Fruit fly (Drosophila melanogaster): ENCODE data around the gene CG34129.
A peak's percentile ranks its signal among the peaks of the same experiment; 100 is the strongest.

Gene CG34129

DNA sequence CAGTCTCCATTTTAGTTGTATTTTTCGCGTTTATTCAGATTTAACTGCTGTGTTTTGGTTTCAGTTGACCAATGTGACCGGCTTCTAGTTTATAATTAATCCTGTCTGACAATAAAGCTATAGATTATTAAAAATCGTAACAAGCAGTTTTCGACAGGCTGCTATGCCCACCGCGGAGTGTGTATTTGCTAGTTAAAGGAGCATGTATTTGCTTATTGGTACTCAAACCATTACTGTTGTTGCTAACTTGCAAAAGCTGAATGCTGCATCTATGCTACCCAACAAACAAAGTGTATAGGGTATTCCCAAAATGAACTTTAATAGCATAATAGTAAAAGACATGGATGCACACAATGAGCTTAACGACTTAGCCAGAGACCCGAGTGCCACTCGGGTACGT is 2.3 kb downstream of the CG34129 start, which contains the start of gene CG6073 (continued):
- peak; percentile 88 for TF ChIP-seq HmgD (GFP tag; optimal IDR thresholded peaks at IDR 0.05)
- TF ChIP-seq Hsf (GFP tag; optimal IDR thresholded peaks at IDR 0.05), result peak; percentile 47
- peak; percentile 4 for TF ChIP-seq cwo (GFP tag; optimal IDR thresholded peaks at IDR 0.05)
- no peak for TF ChIP-seq Sox100B (GFP tag; optimal IDR thresholded peaks at IDR 0.05)
- peak; percentile 63 for TF ChIP-seq zfh2 (GFP tag; optimal IDR thresholded peaks at IDR 0.05)
- TF ChIP-seq CG11247 (GFP tag; IDR thresholded peaks at IDR 0.05), result no peak
- peak; percentile 20 for TF ChIP-seq ems (GFP tag; optimal IDR thresholded peaks at IDR 0.05)
- TF ChIP-seq Med (GFP tag), result peak; percentile 92
- TF ChIP-seq ttk (GFP tag; IDR thresholded peaks at IDR 0.05), result 0 out of 2 replicates have a peak, but pooled peaks have one; percentile 9
- TF ChIP-seq Rfx (GFP tag; IDR thresholded peaks at IDR 0.05), result peak; percentile 81
- TF ChIP-seq CG33557 (GFP tag; optimal IDR thresholded peaks at IDR 0.05), result no peak
- TF ChIP-seq CG43689 (GFP tag; IDR thresholded peaks at IDR 0.05), result no peak
- no peak for TF ChIP-seq CG3407 (GFP tag; optimal IDR thresholded peaks at IDR 0.05)
- peak; percentile 89 for TF ChIP-seq HmgZ (tag; optimal IDR thresholded peaks at IDR 0.05)
- no peak for TF ChIP-seq pros (GFP tag; optimal IDR thresholded peaks at IDR 0.05)
- TF ChIP-seq sima (GFP tag; optimal IDR thresholded peaks at IDR 0.05), result no peak
- TF ChIP-seq phol (tag; optimal IDR thresholded peaks at IDR 0.05), result peak; percentile 70
- no peak for TF ChIP-seq CG34376 (GFP tag; optimal IDR thresholded peaks at IDR 0.05)
- peak; percentile 64 for TF ChIP-seq sob (GFP tag; IDR thresholded peaks at IDR 0.05)
- no peak for TF ChIP-seq Hey (tag; optimal IDR thresholded peaks at IDR 0.05)
- no peak for TF ChIP-seq CG10979 (tag; optimal IDR thresholded peaks at IDR 0.05)
- TF ChIP-seq CG9437 (GFP tag; optimal IDR thresholded peaks at IDR 0.05), result no peak
- no peak for TF ChIP-seq Kr (GFP tag; optimal IDR thresholded peaks at IDR 0.05)
- TF ChIP-seq trh (GFP tag; optimal IDR thresholded peaks at IDR 0.05), result no peak
- peak; percentile 35 for TF ChIP-seq unpg (GFP tag; optimal IDR thresholded peaks at IDR 0.05)
- TF ChIP-seq zfh1 (GFP tag; IDR thresholded peaks at IDR 0.05), result peak; percentile 51; the same call in 2 of the 3 replicates
- peak; percentile 66 for TF ChIP-seq shn (GFP tag; optimal IDR thresholded peaks at IDR 0.05)
- TF ChIP-seq Antp (GFP tag; optimal IDR thresholded peaks at IDR 0.05), result peak; percentile 38
- 0 out of 2 replicates have a peak, but pooled peaks have one; percentile 10 for TF ChIP-seq CG32767 (GFP tag; IDR thresholded peaks at IDR 0.05)
- peak; percentile 59 for TF ChIP-seq pho (GFP tag; optimal IDR thresholded peaks at IDR 0.05)
- peak; percentile 70; the same call in 2 of the 3 replicates for TF ChIP-seq Dbx (GFP tag; IDR thresholded peaks at IDR 0.05)
- TF ChIP-seq sqz (GFP tag; optimal IDR thresholded peaks at IDR 0.05), result no peak
- TF ChIP-seq CG3847 (GFP tag; IDR thresholded peaks at IDR 0.05), result peak; percentile 81
- no peak for TF ChIP-seq D (optimal IDR thresholded peaks at IDR 0.05)
- no peak for TF ChIP-seq D (GFP tag; optimal IDR thresholded peaks at IDR 0.05)
- TF ChIP-seq CG1647 (GFP tag; optimal IDR thresholded peaks at IDR 0.05), result peak; percentile 56
- TF ChIP-seq CG12942 (GFP tag; optimal IDR thresholded peaks at IDR 0.05), result peak; percentile 35
- TF ChIP-seq CG18011 (GFP tag; optimal IDR thresholded peaks at IDR 0.05), result peak; percentile 100
- TF ChIP-seq fru (optimal IDR thresholded peaks at IDR 0.05), result no peak
- no peak for TF ChIP-seq ato (GFP tag; IDR thresholded peaks at IDR 0.05; ENCODE audit: partially characterized antibody)
- no peak for TF ChIP-seq gsb (GFP tag; IDR thresholded peaks at IDR 0.05)
- TF ChIP-seq CG2889 (GFP tag; IDR thresholded peaks at IDR 0.05), result no peak
- TF ChIP-seq CG1529 (GFP tag; optimal IDR thresholded peaks at IDR 0.05), result no peak
- TF ChIP-seq CG8478 (optimal IDR thresholded peaks at IDR 0.05), result peak; percentile 55
- TF ChIP-seq CG2202 (tag; optimal IDR thresholded peaks at IDR 0.05), result no peak
- peak; percentile 62 for TF ChIP-seq knrl (GFP tag; IDR thresholded peaks at IDR 0.05; ENCODE audit: partially characterized antibody)
- TF ChIP-seq CG15011 (GFP tag; optimal IDR thresholded peaks at IDR 0.05), result no peak
- TF ChIP-seq CG6272 (GFP tag; IDR thresholded peaks at IDR 0.05), result peak; percentile 33; the same call in 1 of the 2 replicates
- no peak for TF ChIP-seq CG31224 (GFP tag; IDR thresholded peaks at IDR 0.05)
- TF ChIP-seq mld (GFP tag; IDR thresholded peaks at IDR 0.05; ENCODE audit: partially characterized antibody), result no peak
- TF ChIP-seq CG12236 (GFP tag; optimal IDR thresholded peaks at IDR 0.05), result no peak
- TF ChIP-seq CG12155 (GFP tag; optimal IDR thresholded peaks at IDR 0.05), result peak; percentile 27
- no peak for TF ChIP-seq CG7357 (GFP tag; IDR thresholded peaks at IDR 0.05)

All from whole organism, embryonic.